Fruit fly (Drosophila melanogaster): ENCODE measurements around the gene Prp6.

- peak; percentile 92 for TF ChIP-seq CG12605 (GFP tag; IDR thresholded peaks at IDR 0.05)
- peak; percentile 90 for TF ChIP-seq CG32121 (GFP tag; IDR thresholded peaks at IDR 0.05)
- TF ChIP-seq CG8301 (tag; optimal IDR thresholded peaks at IDR 0.05) = peak; percentile 80
- TF ChIP-seq gl (tag; optimal IDR thresholded peaks at IDR 0.05) = no peak
- peak; percentile 70 for TF ChIP-seq CG34367 (tag; optimal IDR thresholded peaks at IDR 0.05)
- no peak for TF ChIP-seq EcR (GFP tag; optimal IDR thresholded peaks at IDR 0.05)
- TF ChIP-seq Pif1B (GFP tag; optimal IDR thresholded peaks at IDR 0.05) = peak; percentile 82
- peak; percentile 46 for TF ChIP-seq D1 (tag; optimal IDR thresholded peaks at IDR 0.05)
- peak; percentile 70 for TF ChIP-seq CG9948 (tag; optimal IDR thresholded peaks at IDR 0.05)
Measured at dm6 chr3L:18867521-18867920, 37.7 kb upstream of the Prp6 start, which contains the start of gene Dysb.
